Worm (Caenorhabditis elegans) whole organism, L4 larva: ENCODE measurements around the gene flp-24.

Source experiments
- aha-1 ChIP-seq: fragments of 150-350 bp; peaks from one replicate; lab custom pipeline; 2014; ENCODE audit warnings: missing biosample characterization, missing genetic modification characterization
- lin-1 ChIP-seq: fragments of 200-800 bp; sonication (Bioruptor generic); IDR thresholded peaks from 2 replicates; pipeline ENCODE4 v1.3.6; 2022; ENCODE audit warnings: missing genetic modification reagents, missing genetic modification characterization, missing compliant biosample characterization
- mxl-2 ChIP-seq: fragments of 200-800 bp; sonication (Bioruptor generic); conservative IDR thresholded peaks from 2 replicates; pipeline ENCODE4 v1.3.6; 2022; ENCODE audit warnings: missing genetic modification reagents, missing genetic modification characterization, missing compliant biosample characterization

Gene flp-24

ce11 chrIII:775443-775842, 50.5 kb downstream of the flp-24 start:
- TF ChIP-seq mxl-2 (GFP tag; lab: Robert Waterston, UW) (no peak), aha-1 (tag; lab: Kevin White, UChicago) (peak; percentile 55), lin-1 (GFP tag; lab: Robert Waterston, UW) (no peak)
